Fruit fly (Drosophila melanogaster): ENCODE data around the gene CG18528.

CG18528 gene

dm6 chr3R:24333182-24333808 is 26.6 kb downstream of the CG18528 start, which contains the start of the genes Rrp5 and Dis3 (continued):
- TF ChIP-seq CG15073 (GFP tag; optimal IDR thresholded peaks at IDR 0.05) (no peak), disco-r (GFP tag; optimal IDR thresholded peaks at IDR 0.05) (no peak), CG8388 (GFP tag; optimal IDR thresholded peaks at IDR 0.05) (no peak), Elba2 (GFP tag; optimal IDR thresholded peaks at IDR 0.05) (no peak), unc-4 (GFP tag; IDR thresholded peaks at IDR 0.05; ENCODE audit: partially characterized antibody) (peak; percentile 39; the same call in 1 of the 2 replicates), Gsc (GFP tag; IDR thresholded peaks at IDR 0.05) (no peak), sd (tag; optimal IDR thresholded peaks at IDR 0.05) (no peak), gcm2 (GFP tag; optimal IDR thresholded peaks at IDR 0.05) (no peak), trh (GFP tag; optimal IDR thresholded peaks at IDR 0.05) (no peak), slou (GFP tag; optimal IDR thresholded peaks at IDR 0.05) (no peak), unpg (GFP tag; optimal IDR thresholded peaks at IDR 0.05) (no peak), so (GFP tag; IDR thresholded peaks at IDR 0.05) (no peak), CG15601 (tag; optimal IDR thresholded peaks at IDR 0.05) (no peak), ssp (GFP tag; IDR thresholded peaks at IDR 0.05) (peak; percentile 96), zfh1 (GFP tag; IDR thresholded peaks at IDR 0.05) (peak; percentile 44; the same call in 2 of the 3 replicates), ci (GFP tag; IDR thresholded peaks at IDR 0.05) (peak; percentile 72), CG4820 (GFP tag; optimal IDR thresholded peaks at IDR 0.05) (no peak), salm (tag; optimal IDR thresholded peaks at IDR 0.05) (no peak), CG3995 (GFP tag; optimal IDR thresholded peaks at IDR 0.05) (peak; percentile 75), CG18764 (GFP tag; optimal IDR thresholded peaks at IDR 0.05) (no peak), CG18011 (GFP tag; optimal IDR thresholded peaks at IDR 0.05) (no peak), CG5245 (GFP tag; optimal IDR thresholded peaks at IDR 0.05) (no peak), tll (GFP tag; optimal IDR thresholded peaks at IDR 0.05) (no peak), Med (GFP tag) (peak; percentile 92), NC2α (GFP tag; optimal IDR thresholded peaks at IDR 0.05) (no peak), nom (GFP tag; optimal IDR thresholded peaks at IDR 0.05) (no peak), CG10462 (GFP tag; optimal IDR thresholded peaks at IDR 0.05) (no peak), CG12236 (GFP tag; optimal IDR thresholded peaks at IDR 0.05) (no peak), peb (GFP tag; IDR thresholded peaks at IDR 0.05) (no peak), Dfd (GFP tag; optimal IDR thresholded peaks at IDR 0.05) (no peak), wek (GFP tag; optimal IDR thresholded peaks at IDR 0.05) (no peak), CG14014 (GFP tag; IDR thresholded peaks at IDR 0.05) (peak; percentile 38; the same call in 1 of the 2 replicates), B-H1 (GFP tag; IDR thresholded peaks at IDR 0.05) (no peak), Fer2 (tag; optimal IDR thresholded peaks at IDR 0.05) (no peak), Hey (tag; optimal IDR thresholded peaks at IDR 0.05) (no peak), yki (optimal IDR thresholded peaks at IDR 0.05) (no peak), lmd (GFP tag; IDR thresholded peaks at IDR 0.05) (peak; percentile 56), wor (GFP tag; IDR thresholded peaks at IDR 0.05) (no peak), inv (GFP tag; IDR thresholded peaks at IDR 0.05; ENCODE audit: partially characterized antibody) (no peak; the same call in 1 of the 2 replicates), CG7556 (GFP tag; optimal IDR thresholded peaks at IDR 0.05) (no peak), CHES-1-like (GFP tag; optimal IDR thresholded peaks at IDR 0.05) (peak; percentile 60), sisA (GFP tag; IDR thresholded peaks at IDR 0.05) (peak; percentile 57), CG2129 (GFP tag; IDR thresholded peaks at IDR 0.05; ENCODE audit: partially characterized antibody) (no peak), pnt (GFP tag; optimal IDR thresholded peaks at IDR 0.05) (no peak), Ravus (GFP tag; IDR thresholded peaks at IDR 0.05) (no peak), zen (tag; optimal IDR thresholded peaks at IDR 0.05) (no peak), dan (GFP tag; IDR thresholded peaks at IDR 0.05) (no peak), CG1792 (GFP tag; optimal IDR thresholded peaks at IDR 0.05) (peak; percentile 96), CG14710 (tag; optimal IDR thresholded peaks at IDR 0.05) (no peak), Taf1 (GFP tag; IDR thresholded peaks at IDR 0.05) (no peak), CG3281 (GFP tag; optimal IDR thresholded peaks at IDR 0.05) (no peak)

All from whole organism, embryonic.